Fruit fly (Drosophila melanogaster) whole organism, embryonic: ENCODE data around the gene cert.

Source experiments
- inv ChIP-seq: fragments of 200-800 bp; sonication (Bioruptor generic); IDR thresholded peaks from 2 replicates; pipeline ENCODE4 v1.3.6; 2022; ENCODE audit warnings: missing biosample characterization, missing genetic modification characterization; ENCODE audit not compliant: partially characterized antibody
- tx ChIP-seq: fragments of 200-800 bp; sonication (Bioruptor generic); optimal IDR thresholded peaks from 2 replicates; lab custom pipeline; 2016; ENCODE audit warnings: missing biosample characterization, missing genetic modification characterization

dm6 chr3L:8295227-8295626, 5.6 kb upstream of the cert start, which contains the start of gene CG7201:
- TF ChIP-seq inv (GFP tag; lab: Robert Waterston, UW) (no peak), tx (GFP tag; lab: Kevin White, UChicago) (no peak)
